Fruit fly (Drosophila melanogaster) whole organism, pupa: ENCODE results near the gene GAA1.

ENCODE experiments used
- CG15710 ChIP-seq: fragments of 200-800 bp; sonication (Bioruptor generic); optimal IDR thresholded peaks from 2 replicates; lab custom pipeline; 2018; ENCODE audit warnings: missing biosample characterization, mild to moderate bottlenecking, missing genetic modification characterization, moderate library complexity
- CG32121 ChIP-seq: fragments of 200-800 bp; sonication (Bioruptor generic); IDR thresholded peaks from 2 replicates; pipeline ENCODE4 v1.3.6; 2022; ENCODE audit warnings: missing biosample characterization, missing genetic modification characterization
- gl ChIP-seq: fragments of 200-800 bp; sonication (Bioruptor generic); optimal IDR thresholded peaks from 2 replicates; lab custom pipeline; 2018; ENCODE audit warnings: missing biosample characterization, mild to moderate bottlenecking, missing genetic modification characterization

- no peak for TF ChIP-seq CG15710
- no peak for TF ChIP-seq CG32121
- TF ChIP-seq gl, result no peak
Measured at dm6 chrX:5902701-5903100, 29.5 kb upstream of the GAA1 start.
